Worm (Caenorhabditis elegans) whole organism, L4 larva: ENCODE data around the gene test-1.

ENCODE experiments used
- ZK546.5 ChIP-seq, 2 experiments: sonication (generic microtip); optimal IDR thresholded peaks; 2 replicates each; lab custom pipeline; 2017; ENCODE audit warnings: missing biosample characterization in 2 of 2, missing genetic modification characterization in 2 of 2
- dpl-1 ChIP-seq: fragments of 150-350 bp; optimal IDR thresholded peaks from 2 replicates; lab custom pipeline; 2014; ENCODE audit warnings: missing biosample characterization, missing genetic modification reagents, missing genetic modification characterization
- duxl-1 ChIP-seq: sonication (generic microtip); optimal IDR thresholded peaks from 2 replicates; lab custom pipeline; 2016; ENCODE audit warnings: mild to moderate bottlenecking, missing genetic modification characterization, moderate library complexity, missing compliant biosample characterization; ENCODE audit not compliant: poor library complexity
- fkh-10 ChIP-seq: fragments of 150-350 bp; optimal IDR thresholded peaks from 2 replicates; lab custom pipeline; 2014; ENCODE audit warnings: missing biosample characterization, missing genetic modification reagents, missing genetic modification characterization
- fos-1 ChIP-seq: fragments of 150-350 bp; optimal IDR thresholded peaks from 2 replicates; lab custom pipeline; 2014; ENCODE audit warnings: missing biosample characterization, missing genetic modification characterization
- lin-13 ChIP-seq: fragments of 150-350 bp; optimal IDR thresholded peaks from 2 replicates; lab custom pipeline; 2014; ENCODE audit warnings: missing biosample characterization, missing genetic modification reagents, missing genetic modification characterization
- lin-15B ChIP-seq: fragments of 150-350 bp; sonication (generic microtip); optimal IDR thresholded peaks from 3 replicates; lab custom pipeline; 2014; ENCODE audit warnings: missing biosample characterization, missing genetic modification characterization
- tag-97 ChIP-seq: fragments of 200-800 bp; sonication (Bioruptor generic); IDR thresholded peaks from 2 replicates; pipeline ENCODE4 v1.3.6; 2022; ENCODE audit warnings: missing genetic modification characterization, missing compliant biosample characterization

DNA sequence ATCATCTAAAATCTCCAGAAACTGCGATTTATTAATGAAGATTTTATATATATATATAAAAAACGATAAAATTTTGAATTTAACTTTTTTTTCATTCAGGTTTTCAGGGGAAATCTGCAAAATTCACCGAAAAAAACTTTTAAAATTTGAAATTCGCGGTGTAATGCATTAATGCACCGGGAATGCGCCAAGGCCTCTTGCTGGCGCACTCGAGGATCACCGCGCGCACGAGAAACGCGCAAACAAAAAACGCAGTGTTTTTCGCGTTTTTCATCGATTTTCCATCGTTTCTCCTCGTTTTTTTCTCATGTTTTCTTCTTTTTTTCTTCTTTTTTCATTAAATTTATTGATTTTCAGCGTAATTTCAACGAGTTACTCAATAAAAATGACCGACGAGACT lies 40.8 kb downstream of the test-1 start, which contains the start of gene hrpu-2:
- TF ChIP-seq ZK546.5 (tag; optimal IDR thresholded peaks at IDR 0.05; lab: Kevin White, UChicago) (no peak), fos-1 (no peak), dpl-1 (peak; percentile 98), lin-15B (tag; lab: Kevin White, UChicago) (no peak), lin-13 (GFP tag; lab: Kevin White, UChicago) (peak; percentile 85), duxl-1 (tag; lab: Kevin White, UChicago) (peak; percentile 31), tag-97 (GFP tag; lab: Robert Waterston, UW) (no peak), fkh-10 (GFP tag; lab: Kevin White, UChicago) (peak; percentile 41)
